Worm (Caenorhabditis elegans) whole organism, L3 larva: ENCODE data around the gene ZK836.3.

Source experiments
- R02D3.7 ChIP-seq: fragments of 150-350 bp; optimal IDR thresholded peaks from 2 replicates; lab custom pipeline; 2014; ENCODE audit warnings: missing biosample characterization, missing genetic modification characterization
- elt-1 ChIP-seq: fragments of 150-350 bp; optimal IDR thresholded peaks from 2 replicates; lab custom pipeline; 2014; ENCODE audit warnings: missing biosample characterization, missing genetic modification characterization
- fkh-2 ChIP-seq: fragments of 150-350 bp; optimal IDR thresholded peaks from 2 replicates; lab custom pipeline; 2014; ENCODE audit warnings: missing biosample characterization, missing genetic modification reagents, missing genetic modification characterization
- nhr-11 ChIP-seq: fragments of 150-350 bp; optimal IDR thresholded peaks from 2 replicates; lab custom pipeline; 2014; ENCODE audit warnings: missing biosample characterization, missing genetic modification characterization
- pha-4 ChIP-seq: fragments of 150-350 bp; optimal IDR thresholded peaks from 2 replicates; lab custom pipeline; 2014; ENCODE audit warnings: missing biosample characterization, missing genetic modification reagents, missing genetic modification characterization
- sea-2 ChIP-seq: fragments of 150-350 bp; sonication (generic microtip); optimal IDR thresholded peaks from 4 replicates; lab custom pipeline; 2014; ENCODE audit warnings: missing biosample characterization, missing genetic modification reagents, missing genetic modification characterization
- ztf-11 ChIP-seq: fragments of 150-350 bp; optimal IDR thresholded peaks from 2 replicates; lab custom pipeline; 2014; ENCODE audit warnings: missing biosample characterization, missing genetic modification characterization

ce11 chrV:12162906-12163305 is 32.8 kb downstream of the ZK836.3 start, which contains the start of gene srj-4:
- TF ChIP-seq sea-2 (GFP tag; lab: Kevin White, UChicago) (no peak), pha-4 (tag; lab: Kevin White, UChicago) (no peak), elt-1 (tag; lab: Kevin White, UChicago) (no peak), nhr-11 (no peak), R02D3.7 (tag; lab: Kevin White, UChicago) (no peak), ztf-11 (tag; lab: Kevin White, UChicago) (no peak), fkh-2 (tag; lab: Kevin White, UChicago) (no peak)
